Worm (Caenorhabditis elegans) whole organism, late embryonic: Measurements from ENCODE around the gene T01H3.3.

Source experiments
- ama-1 ChIP-seq: fragments of 150-350 bp; optimal IDR thresholded peaks from 2 replicates; lab custom pipeline; 2014
- eyg-1 ChIP-seq: sonication (generic microtip); optimal IDR thresholded peaks from 2 replicates; lab custom pipeline; 2016; ENCODE audit warnings: missing genotype, missing genetic modification characterization, missing compliant biosample characterization
- ref-2 ChIP-seq: sonication (generic microtip); optimal IDR thresholded peaks from 2 replicates; lab custom pipeline; 2016; ENCODE audit warnings: missing genetic modification characterization, missing compliant biosample characterization
- tbx-2 ChIP-seq: sonication (generic microtip); optimal IDR thresholded peaks from 2 replicates; lab custom pipeline; 2016; ENCODE audit warnings: missing genetic modification characterization, missing compliant biosample characterization

DNA sequence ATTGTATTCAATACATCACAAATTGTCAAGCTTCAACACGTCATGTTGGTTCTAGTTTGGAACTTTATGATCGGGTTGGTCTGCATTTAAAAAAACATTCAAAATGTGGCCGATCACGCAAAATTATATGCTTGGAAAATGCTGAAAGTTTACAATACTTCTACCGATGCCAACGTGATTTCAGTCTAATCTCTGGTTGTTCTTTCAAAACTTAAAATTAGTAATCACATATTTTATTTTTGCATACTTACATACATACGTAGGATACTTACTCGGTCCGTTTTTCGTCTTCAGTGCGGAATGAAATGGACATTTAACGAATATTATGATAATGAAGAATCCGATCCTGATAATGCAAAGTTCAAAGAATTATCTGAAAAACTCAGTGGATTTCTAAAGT is 48.6 kb downstream of the T01H3.3 start, which contains the start of gene srw-62:
- TF ChIP-seq tbx-2 (no peak), ama-1 (lab: Kevin White, UChicago) (no peak), eyg-1 (tag; lab: Kevin White, UChicago) (no peak), ref-2 (tag; lab: Kevin White, UChicago) (no peak)
